Worm (Caenorhabditis elegans) whole organism, L1 larva: Measurements from ENCODE around the gene mks-5.

Experiments
- C16A3.4 ChIP-seq: fragments of 150-350 bp; optimal IDR thresholded peaks from 2 replicates; lab custom pipeline; 2014; ENCODE audit warnings: missing biosample characterization, missing genetic modification characterization
- Y116A8C.19 ChIP-seq: sonication (generic microtip); optimal IDR thresholded peaks from 2 replicates; lab custom pipeline; 2016; ENCODE audit warnings: missing compliant biosample characterization, missing genetic modification characterization, borderline replicate concordance
- ama-1 ChIP-seq: fragments of 150-350 bp; optimal IDR thresholded peaks from 2 replicates; lab custom pipeline; 2014
- lin-13 ChIP-seq: fragments of 150-350 bp; optimal IDR thresholded peaks from 2 replicates; lab custom pipeline; 2014; ENCODE audit warnings: missing biosample characterization, missing genetic modification reagents, missing genetic modification characterization
- mep-1 ChIP-seq: fragments of 150-350 bp; optimal IDR thresholded peaks from 2 replicates; lab custom pipeline; 2014; ENCODE audit warnings: missing biosample characterization, missing genetic modification characterization
- nhr-71 ChIP-seq: sonication (generic microtip); optimal IDR thresholded peaks from 2 replicates; lab custom pipeline; 2016; ENCODE audit warnings: mild to moderate bottlenecking, missing genetic modification characterization, moderate library complexity, missing compliant biosample characterization
- ztf-11 ChIP-seq, 2 experiments: sonication (generic microtip); optimal IDR thresholded peaks; 2 replicates each; lab custom pipeline; 2016 to 2017; ENCODE audit warnings: missing genetic modification characterization in 2 of 2, missing biosample characterization in 1 of 2, missing compliant biosample characterization in 1 of 2

DNA sequence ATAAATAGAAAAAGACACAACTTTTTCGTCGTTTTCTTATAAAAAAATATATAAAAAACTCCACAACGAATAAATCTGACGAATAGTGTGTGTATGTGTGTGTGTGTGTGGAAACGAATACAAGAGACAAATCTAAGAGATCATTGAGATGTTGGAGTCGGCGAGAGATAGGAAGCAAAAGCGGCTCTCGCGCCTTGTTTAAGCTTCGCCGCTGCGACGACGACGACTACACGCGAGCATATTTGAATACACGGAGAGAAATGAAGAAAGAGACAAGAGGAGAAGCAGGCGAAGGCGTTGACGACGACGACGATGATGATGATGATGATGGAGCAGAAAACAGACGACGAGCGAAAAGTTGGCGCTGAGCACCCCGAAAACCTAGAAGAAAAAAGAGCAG, 24.8 kb downstream of the mks-5 start:
- TF ChIP-seq ztf-11 (tag; optimal IDR thresholded peaks at IDR 0.05; lab: Kevin White, UChicago) (no peak), nhr-71 (tag; lab: Kevin White, UChicago) (peak; percentile 39), lin-13 (GFP tag; lab: Kevin White, UChicago) (no peak), C16A3.4 (no peak), Y116A8C.19 (no peak), ama-1 (no peak), mep-1 (no peak)
